Worm (Caenorhabditis elegans) whole organism, young adult: ENCODE data around the gene lmtr-2.

Experiments
- B0336.3 ChIP-seq: fragments of 200-800 bp; sonication (Bioruptor generic); IDR thresholded peaks from 2 replicates; pipeline ENCODE4 v1.3.6; 2022; ENCODE audit warnings: missing genetic modification characterization, missing compliant biosample characterization
- F10E7.11 ChIP-seq: sonication (generic microtip); optimal IDR thresholded peaks from 2 replicates; lab custom pipeline; 2017; ENCODE audit warnings: mild to moderate bottlenecking, missing genetic modification characterization, moderate library complexity, missing compliant biosample characterization
- F23B12.7 ChIP-seq: sonication (generic microtip); optimal IDR thresholded peaks from 2 replicates; lab custom pipeline; 2017; ENCODE audit warnings: missing genetic modification characterization, mild to moderate bottlenecking, missing compliant biosample characterization, antibody characterized with exemption, moderate library complexity; ENCODE audit not compliant: insufficient read depth
- F33H1.4 ChIP-seq: fragments of 200-800 bp; sonication (Bioruptor generic); IDR thresholded peaks from 2 replicates; pipeline ENCODE4 v1.3.6; 2022; ENCODE audit warnings: missing genetic modification reagents, missing genetic modification characterization, missing compliant biosample characterization
- F49E8.2 ChIP-seq: sonication (generic microtip); optimal IDR thresholded peaks from 3 replicates; lab custom pipeline; 2017; ENCODE audit warnings: missing genetic modification characterization, mild to moderate bottlenecking, missing compliant biosample characterization, antibody characterized with exemption, moderate library complexity; ENCODE audit not compliant: insufficient read depth
- F55B11.4 ChIP-seq: sonication (generic microtip); optimal IDR thresholded peaks from 2 replicates; lab custom pipeline; 2016; ENCODE audit warnings: missing compliant biosample characterization, missing genetic modification characterization, borderline replicate concordance; ENCODE audit not compliant: insufficient read depth
- T26A5.8 ChIP-seq: sonication (generic microtip); optimal IDR thresholded peaks from 2 replicates; lab custom pipeline; 2016; ENCODE audit warnings: missing genetic modification characterization, missing compliant biosample characterization
- Y95B8A.8 ChIP-seq: fragments of 200-800 bp; sonication (Bioruptor generic); IDR thresholded peaks from 2 replicates; pipeline ENCODE4 v1.3.6; 2022; ENCODE audit warnings: missing genetic modification reagents, missing genetic modification characterization, missing compliant biosample characterization
- ZK185.1 ChIP-seq: sonication (generic microtip); optimal IDR thresholded peaks from 2 replicates; lab custom pipeline; 2016; ENCODE audit warnings: mild to moderate bottlenecking, missing genetic modification characterization, missing compliant biosample characterization; ENCODE audit not compliant: poor library complexity, severe bottlenecking
- akir-1 ChIP-seq: fragments of 200-800 bp; sonication (Bioruptor generic); optimal IDR thresholded peaks from 2 replicates; lab custom pipeline; 2018; ENCODE audit warnings: mild to moderate bottlenecking, missing genetic modification characterization, moderate library complexity, missing compliant biosample characterization
- ama-1 ChIP-seq, 3 experiments: fragments of 150-350 bp in 1 of 3; sonication (generic microtip) in 2 of 3; optimal IDR thresholded peaks; 2 replicates each; lab custom pipeline; 2014 to 2018; ENCODE audit warnings: missing biosample characterization in 2 of 3, missing genetic modification characterization in 2 of 3, missing genetic modification reagents in 2 of 3
- aptf-2 ChIP-seq: fragments of 200-800 bp; sonication (Bioruptor generic); conservative IDR thresholded peaks from 2 replicates; pipeline ENCODE4 v1.3.6; 2022; ENCODE audit warnings: missing genetic modification reagents, missing genetic modification characterization, missing compliant biosample characterization
- bed-2 ChIP-seq: fragments of 200-800 bp; sonication (Bioruptor generic); IDR thresholded peaks from 2 replicates; pipeline ENCODE4 v1.3.6; 2022; ENCODE audit warnings: missing genetic modification reagents, missing genetic modification characterization, missing compliant biosample characterization
- ccch-3 ChIP-seq: fragments of 200-800 bp; sonication (Bioruptor generic); optimal IDR thresholded peaks from 2 replicates; lab custom pipeline; 2018; ENCODE audit warnings: mild to moderate bottlenecking, missing genetic modification characterization, missing compliant biosample characterization
- cebp-1 ChIP-seq, 2 experiments: fragments of 200-800 bp in 1 of 2; sonication (Bioruptor generic) in 1 of 2; sonication (generic microtip) in 1 of 2; IDR thresholded peaks in 1 of 2; optimal IDR thresholded peaks in 1 of 2; 2 replicates each; pipeline versions ENCODE4 v1.3.6 to Lab custom; 2017 to 2022; ENCODE audit warnings: missing compliant biosample characterization in 2 of 2, missing genetic modification characterization in 2 of 2, mild to moderate bottlenecking in 1 of 2, missing genetic modification reagents in 1 of 2, moderate library complexity in 1 of 2
- ceh-27 ChIP-seq: fragments of 200-800 bp; sonication (Bioruptor generic); optimal IDR thresholded peaks from 2 replicates; lab custom pipeline; 2018; ENCODE audit warnings: mild to moderate bottlenecking, missing genetic modification characterization, moderate library complexity, missing compliant biosample characterization
- ceh-58 ChIP-seq: fragments of 200-800 bp; sonication (Bioruptor generic); IDR thresholded peaks from 2 replicates; pipeline ENCODE4 v1.3.6; 2022; ENCODE audit warnings: missing genetic modification characterization, missing compliant biosample characterization
- ceh-79 ChIP-seq: sonication (generic microtip); optimal IDR thresholded peaks from 2 replicates; lab custom pipeline; 2017; ENCODE audit warnings: mild to moderate bottlenecking, missing genetic modification characterization, missing compliant biosample characterization
- ceh-91 ChIP-seq: fragments of 200-800 bp; sonication (Bioruptor generic); IDR thresholded peaks from 2 replicates; pipeline ENCODE4 v1.3.6; 2022; ENCODE audit warnings: missing genetic modification reagents, missing genetic modification characterization, missing compliant biosample characterization
- dox-1 ChIP-seq: fragments of 200-800 bp; sonication (Bioruptor generic); IDR thresholded peaks from 2 replicates; pipeline ENCODE4 v1.3.6; 2022; ENCODE audit warnings: missing genetic modification reagents, missing genetic modification characterization, missing compliant biosample characterization
- dpl-1 ChIP-seq: fragments of 150-350 bp; optimal IDR thresholded peaks from 2 replicates; lab custom pipeline; 2014; ENCODE audit warnings: missing biosample characterization, missing genetic modification reagents, missing genetic modification characterization
- ets-4 ChIP-seq: fragments of 200-800 bp; sonication (Bioruptor generic); optimal IDR thresholded peaks from 2 replicates; lab custom pipeline; 2018; ENCODE audit warnings: mild to moderate bottlenecking, missing genetic modification characterization, missing compliant biosample characterization
- hlh-12 ChIP-seq: sonication (generic microtip); optimal IDR thresholded peaks from 2 replicates; lab custom pipeline; 2016; ENCODE audit warnings: missing genetic modification characterization, missing compliant biosample characterization
- hmg-1.2 ChIP-seq: fragments of 200-800 bp; sonication (Bioruptor generic); IDR thresholded peaks from 2 replicates; pipeline ENCODE4 v1.3.6; 2022; ENCODE audit warnings: missing genetic modification reagents, missing genetic modification characterization, missing compliant biosample characterization
- hsf-1 ChIP-seq: fragments of 200-800 bp; sonication (Bioruptor generic); IDR thresholded peaks from 2 replicates; pipeline ENCODE4 v1.3.6; 2022; ENCODE audit warnings: missing genetic modification reagents, missing genetic modification characterization, missing compliant biosample characterization
- let-607 ChIP-seq, 2 experiments: fragments of 200-800 bp in 1 of 2; sonication (Bioruptor generic) in 1 of 2; sonication (generic microtip) in 1 of 2; optimal IDR thresholded peaks; 2 replicates each; lab custom pipeline; 2016 to 2018; ENCODE audit warnings: mild to moderate bottlenecking in 2 of 2, missing compliant biosample characterization in 2 of 2, missing genetic modification characterization in 2 of 2, moderate library complexity in 2 of 2, missing genotype in 1 of 2
- lir-1 ChIP-seq: fragments of 200-800 bp; sonication (Bioruptor generic); conservative IDR thresholded peaks from 2 replicates; pipeline ENCODE4 v1.3.6; 2022; ENCODE audit warnings: missing genetic modification reagents, missing genetic modification characterization, missing compliant biosample characterization
- lsy-27 ChIP-seq: sonication (generic microtip); optimal IDR thresholded peaks from 2 replicates; lab custom pipeline; 2017; ENCODE audit warnings: missing genetic modification characterization, mild to moderate bottlenecking, missing compliant biosample characterization, antibody characterized with exemption, missing genotype, borderline replicate concordance; ENCODE audit not compliant: insufficient read depth
- madf-3 ChIP-seq: fragments of 200-800 bp; sonication (Bioruptor generic); IDR thresholded peaks from 2 replicates; pipeline ENCODE4 v1.3.6; 2022; ENCODE audit warnings: missing genetic modification reagents, missing genetic modification characterization, missing compliant biosample characterization
- mcd-1 ChIP-seq: fragments of 200-800 bp; sonication (Bioruptor generic); IDR thresholded peaks from 2 replicates; pipeline ENCODE4 v1.3.6; 2022; ENCODE audit warnings: missing genetic modification reagents, missing genetic modification characterization, missing compliant biosample characterization
- mel-28 ChIP-seq: sonication (generic microtip); optimal IDR thresholded peaks from 2 replicates; lab custom pipeline; 2016; ENCODE audit warnings: borderline replicate concordance, mild to moderate bottlenecking, missing genetic modification characterization, missing compliant biosample characterization
- mxl-1 ChIP-seq: sonication (generic microtip); optimal IDR thresholded peaks from 2 replicates; lab custom pipeline; 2016; ENCODE audit warnings: missing genetic modification characterization, missing compliant biosample characterization
- nfyb-1 ChIP-seq: fragments of 200-800 bp; sonication (Bioruptor generic); IDR thresholded peaks from 2 replicates; pipeline ENCODE4 v1.3.6; 2022; ENCODE audit warnings: missing genetic modification reagents, missing genetic modification characterization, missing compliant biosample characterization
- nhr-27 ChIP-seq: fragments of 200-800 bp; sonication (Bioruptor generic); optimal IDR thresholded peaks from 2 replicates; lab custom pipeline; 2018; ENCODE audit warnings: mild to moderate bottlenecking, missing genetic modification characterization, moderate library complexity, missing compliant biosample characterization
- nhr-80 ChIP-seq: sonication (generic microtip); optimal IDR thresholded peaks from 2 replicates; lab custom pipeline; 2016; ENCODE audit warnings: missing genetic modification characterization, missing compliant biosample characterization
- nhr-90 ChIP-seq: sonication (generic microtip); optimal IDR thresholded peaks from 2 replicates; lab custom pipeline; 2016; ENCODE audit warnings: missing genotype, mild to moderate bottlenecking, missing genetic modification characterization, missing compliant biosample characterization
- pbrm-1 ChIP-seq: fragments of 200-800 bp; sonication (Bioruptor generic); IDR thresholded peaks from 2 replicates; pipeline ENCODE4 v1.3.6; 2022; ENCODE audit warnings: missing genetic modification reagents, missing genetic modification characterization, missing compliant biosample characterization
- snpc-1.1 ChIP-seq: sonication (generic microtip); optimal IDR thresholded peaks from 2 replicates; lab custom pipeline; 2017; ENCODE audit warnings: missing genetic modification characterization, mild to moderate bottlenecking, missing compliant biosample characterization, antibody characterized with exemption, moderate library complexity, missing genotype, missing genetic modification reagents; ENCODE audit not compliant: insufficient read depth
- tbp1 ChIP-seq: fragments of 200-800 bp; sonication (Bioruptor generic); optimal IDR thresholded peaks from 2 replicates; lab custom pipeline; 2018; ENCODE audit warnings: mild to moderate bottlenecking, missing genetic modification characterization, missing compliant biosample characterization
- tlf-1 ChIP-seq: fragments of 200-800 bp; sonication (Bioruptor generic); optimal IDR thresholded peaks from 2 replicates; lab custom pipeline; 2018; ENCODE audit warnings: mild to moderate bottlenecking, missing genetic modification characterization, missing compliant biosample characterization
- xnd-1 ChIP-seq: sonication (generic microtip); optimal IDR thresholded peaks from 2 replicates; lab custom pipeline; 2016; ENCODE audit warnings: missing genotype, missing genetic modification reagents, missing genetic modification characterization, missing compliant biosample characterization
- zfh-2 ChIP-seq: fragments of 200-800 bp; sonication (Bioruptor generic); conservative IDR thresholded peaks from 2 replicates; pipeline ENCODE4 v1.3.6; 2022; ENCODE audit warnings: missing genetic modification reagents, missing genetic modification characterization, missing compliant biosample characterization
- zim-3 ChIP-seq: sonication (generic microtip); optimal IDR thresholded peaks from 2 replicates; lab custom pipeline; 2017; ENCODE audit warnings: mild to moderate bottlenecking, missing genetic modification characterization, moderate library complexity, missing compliant biosample characterization
- ztf-25 ChIP-seq: fragments of 200-800 bp; sonication (Bioruptor generic); IDR thresholded peaks from 2 replicates; pipeline ENCODE4 v1.3.6; 2022; ENCODE audit warnings: missing genetic modification reagents, missing genetic modification characterization, missing compliant biosample characterization
- ztf-6 ChIP-seq: fragments of 200-800 bp; sonication (Bioruptor generic); IDR thresholded peaks from 2 replicates; pipeline ENCODE4 v1.3.6; 2022; ENCODE audit warnings: missing genetic modification reagents, missing genetic modification characterization, missing compliant biosample characterization

The lmtr-2 gene

ce11 chrV:8031121-8031520, 20.2 kb upstream of the lmtr-2 start, which contains the start of gene vars-1 (continued):
- TF ChIP-seq ama-1 (optimal IDR thresholded peaks at IDR 0.05; lab: Kevin White, UChicago) (no peak), ama-1 (GFP tag; optimal IDR thresholded peaks at IDR 0.05; lab: Kevin White, UChicago) (no peak), mxl-1 (no peak), hlh-12 (tag; lab: Kevin White, UChicago) (no peak), F10E7.11 (no peak), bed-2 (GFP tag; lab: Robert Waterston, UW) (no peak), zfh-2 (GFP tag; lab: Robert Waterston, UW) (no peak), mcd-1 (GFP tag; lab: Robert Waterston, UW) (peak; percentile 90), T26A5.8 (tag; lab: Kevin White, UChicago) (no peak), Y95B8A.8 (GFP tag; lab: Robert Waterston, UW) (0 out of 2 replicates have a peak, but pooled peaks have one; percentile 16), snpc-1.1 (tag; lab: Kevin White, UChicago) (peak; percentile 43), ets-4 (GFP tag; lab: Kevin White, UChicago) (no peak), xnd-1 (tag; lab: Kevin White, UChicago) (peak; percentile 46), nhr-80 (tag; lab: Kevin White, UChicago) (no peak), akir-1 (GFP tag; lab: Kevin White, UChicago) (no peak), lir-1 (GFP tag; lab: Robert Waterston, UW) (no peak), madf-3 (GFP tag; lab: Robert Waterston, UW) (0 out of 2 replicates have a peak, but pooled peaks have one; percentile 3), ceh-27 (GFP tag; lab: Kevin White, UChicago) (no peak), F23B12.7 (peak; percentile 78), mel-28 (no peak), pbrm-1 (no peak), B0336.3 (GFP tag; lab: Robert Waterston, UW) (peak; percentile 55), tbp1 (GFP tag; lab: Kevin White, UChicago) (peak; percentile 6), ztf-25 (GFP tag; lab: Robert Waterston, UW) (no peak), lsy-27 (tag; lab: Kevin White, UChicago) (no peak), cebp-1 (GFP tag; IDR thresholded peaks at IDR 0.05; lab: Robert Waterston, UW) (no peak), cebp-1 (tag; optimal IDR thresholded peaks at IDR 0.05; lab: Kevin White, UChicago) (peak; percentile 42)

- TF ChIP-seq ceh-27 (GFP tag; lab: Kevin White, UChicago) (no peak), nhr-90 (no peak), F49E8.2 (tag; lab: Kevin White, UChicago) (peak; percentile 76), tlf-1 (GFP tag; lab: Kevin White, UChicago) (peak; percentile 45), ccch-3 (no peak), dox-1 (peak; percentile 56), nfyb-1 (GFP tag; lab: Robert Waterston, UW) (0 out of 2 replicates have a peak, but pooled peaks have one; percentile 33), xnd-1 (tag; lab: Kevin White, UChicago) (peak; percentile 89), hmg-1.2 (GFP tag; lab: Robert Waterston, UW) (peak; percentile 45), ceh-91 (peak; percentile 84), ztf-25 (GFP tag; lab: Robert Waterston, UW) (no peak), F33H1.4 (peak; percentile 87), ztf-6 (no peak), ceh-58 (GFP tag; lab: Robert Waterston, UW) (no peak), dpl-1 (GFP tag; lab: Kevin White, UChicago) (peak; percentile 36), F55B11.4 (tag; lab: Kevin White, UChicago) (no peak), ZK185.1 (peak; percentile 18), let-607 (tag; optimal IDR thresholded peaks at IDR 0.05; lab: Kevin White, UChicago) (no peak), ceh-79 (tag; lab: Kevin White, UChicago) (no peak), nhr-27 (tag; lab: Kevin White, UChicago) (no peak), tbp1 (GFP tag; lab: Kevin White, UChicago) (peak; percentile 28), aptf-2 (GFP tag; lab: Robert Waterston, UW) (no peak), hsf-1 (GFP tag; lab: Robert Waterston, UW) (peak; percentile 90), zim-3 (no peak)
Measured at ce11 chrV:8028825-8029489, 18.1 kb upstream of the lmtr-2 start, which contains the start of gene oma-2. Gene oma-2, plus strand, starts transcription at chrV:8029439.
